Worm (Caenorhabditis elegans): ENCODE data around the gene C25G4.8.

- TF ChIP-seq skn-1 (tag; optimal IDR thresholded peaks at IDR 0.05) (no peak), nhr-76 (tag; optimal IDR thresholded peaks at IDR 0.05) (no peak), aly-2 (tag; optimal IDR thresholded peaks at IDR 0.05) (no peak), elt-1 (tag; optimal IDR thresholded peaks at IDR 0.05) (no peak), pha-4 (tag; optimal IDR thresholded peaks at IDR 0.05) (no peak), nhr-43 (tag; optimal IDR thresholded peaks at IDR 0.05; ENCODE audit: poor library complexity, severe bottlenecking) (no peak)
These were observed 46.5 kb downstream of the C25G4.8 start for ce11 chrIV:12416629-12417404.

Measured in whole organism, L3 larva.